Worm (Caenorhabditis elegans): ENCODE data around the gene lst-6.

lst-6 gene

ce11 chrII:7050021-7050722 is 27.9 kb upstream of the lst-6 start, which contains the start of the genes tcer-1 and ZK1127.5:
Gene tcer-1, minus strand, starts transcription at chrII:7050071.
Gene ZK1127.5, plus strand, starts transcription at chrII:7050672.
- TF ChIP-seq F13C5.2 (tag; optimal IDR thresholded peaks at IDR 0.05) (peak; percentile 23), aly-1 (tag; optimal IDR thresholded peaks at IDR 0.05) (no peak)

- TF ChIP-seq tbx-11 (GFP tag; IDR thresholded peaks at IDR 0.05) = no peak
- no peak for TF ChIP-seq hmbx-1 (tag; optimal IDR thresholded peaks at IDR 0.05)
- no peak for TF ChIP-seq flt-1 (GFP tag; IDR thresholded peaks at IDR 0.05)
- TF ChIP-seq scrt-1 (GFP tag; IDR thresholded peaks at IDR 0.05) = no peak
- TF ChIP-seq tra-4 (tag; optimal IDR thresholded peaks at IDR 0.05) = no peak
- TF ChIP-seq B0310.2 (tag; optimal IDR thresholded peaks at IDR 0.05) = no peak
- TF ChIP-seq hnd-1 (tag; optimal IDR thresholded peaks at IDR 0.05) = no peak
- no peak for TF ChIP-seq sea-1 (GFP tag; conservative IDR thresholded peaks at IDR 0.05)
- no peak for TF ChIP-seq hmg-4 (GFP tag; optimal IDR thresholded peaks at IDR 0.05)
- no peak for TF ChIP-seq ceh-36 (tag; optimal IDR thresholded peaks at IDR 0.05)
- TF ChIP-seq ceh-13 (GFP tag; optimal IDR thresholded peaks at IDR 0.05) = no peak
- TF ChIP-seq F13C5.2 (tag; optimal IDR thresholded peaks at IDR 0.05) = no peak
These were observed 27.2 kb upstream of the lst-6 start for ce11 chrII:7049470-7049869.

ce11 chrII:7042090-7042489 is 19.8 kb upstream of the lst-6 start:
- peak; percentile 39 for TF ChIP-seq flt-1 (GFP tag; IDR thresholded peaks at IDR 0.05)
- 0 out of 2 replicates have a peak, but pooled peaks have one; percentile 45 for TF ChIP-seq scrt-1 (GFP tag; IDR thresholded peaks at IDR 0.05)
- TF ChIP-seq sea-1 (GFP tag; conservative IDR thresholded peaks at IDR 0.05) = 0 out of 2 replicates have a peak, but pooled peaks have one; percentile 27
- TF ChIP-seq pes-1 (GFP tag; IDR thresholded peaks at IDR 0.05) = peak; percentile 82

- TF ChIP-seq tra-4 (tag; optimal IDR thresholded peaks at IDR 0.05) = no peak
- no peak for TF ChIP-seq hmbx-1 (tag; optimal IDR thresholded peaks at IDR 0.05)
- no peak for TF ChIP-seq sea-1 (GFP tag; conservative IDR thresholded peaks at IDR 0.05)
- no peak for TF ChIP-seq ama-1 (optimal IDR thresholded peaks at IDR 0.05)
- TF ChIP-seq ceh-13 (GFP tag; optimal IDR thresholded peaks at IDR 0.05) = no peak
- TF ChIP-seq hmg-4 (GFP tag; optimal IDR thresholded peaks at IDR 0.05) = no peak
- no peak for TF ChIP-seq tbx-11 (GFP tag; IDR thresholded peaks at IDR 0.05)
- no peak for TF ChIP-seq scrt-1 (GFP tag; IDR thresholded peaks at IDR 0.05)
- no peak for TF ChIP-seq ceh-36 (tag; optimal IDR thresholded peaks at IDR 0.05)
- TF ChIP-seq ets-7 (tag; optimal IDR thresholded peaks at IDR 0.05) = no peak
- no peak for TF ChIP-seq tbx-37 (GFP tag; conservative IDR thresholded peaks at IDR 0.05)
- TF ChIP-seq hnd-1 (tag; optimal IDR thresholded peaks at IDR 0.05) = no peak
These were observed 15.5 kb upstream of the lst-6 start, which contains the start of gene cin-4 for ce11 chrII:7037659-7038342. Gene cin-4, plus strand, starts transcription at chrII:7038292.

- TF ChIP-seq aly-1 (tag; optimal IDR thresholded peaks at IDR 0.05) (no peak), flt-1 (GFP tag; IDR thresholded peaks at IDR 0.05) (no peak), sea-1 (GFP tag; conservative IDR thresholded peaks at IDR 0.05) (no peak), F13C5.2 (tag; optimal IDR thresholded peaks at IDR 0.05) (no peak), B0310.2 (tag; optimal IDR thresholded peaks at IDR 0.05) (no peak), ceh-13 (GFP tag; optimal IDR thresholded peaks at IDR 0.05) (no peak), hmbx-1 (tag; optimal IDR thresholded peaks at IDR 0.05) (no peak), ama-1 (optimal IDR thresholded peaks at IDR 0.05) (no peak), tra-4 (tag; optimal IDR thresholded peaks at IDR 0.05) (no peak), scrt-1 (GFP tag; IDR thresholded peaks at IDR 0.05) (no peak), ets-7 (tag; optimal IDR thresholded peaks at IDR 0.05) (no peak), tbx-37 (GFP tag; conservative IDR thresholded peaks at IDR 0.05) (no peak), pes-1 (GFP tag; IDR thresholded peaks at IDR 0.05) (no peak), tbx-11 (GFP tag; IDR thresholded peaks at IDR 0.05) (no peak), hnd-1 (tag; optimal IDR thresholded peaks at IDR 0.05) (no peak), ceh-36 (tag; optimal IDR thresholded peaks at IDR 0.05) (no peak)
These were observed 8.9 kb upstream of the lst-6 start for ce11 chrII:7031137-7031697.

- no peak for TF ChIP-seq ceh-13 (GFP tag; optimal IDR thresholded peaks at IDR 0.05)
- TF ChIP-seq ets-7 (tag; optimal IDR thresholded peaks at IDR 0.05) = no peak
These were observed 7.2 kb upstream of the lst-6 start for ce11 chrII:7029524-7029923.

ce11 chrII:7024897-7025852 is 2.9 kb upstream of the lst-6 start, which contains the start of gene znf-598:
Gene znf-598, plus strand, starts transcription at chrII:7025802.
- TF ChIP-seq ceh-13 (GFP tag; optimal IDR thresholded peaks at IDR 0.05) (no peak), B0310.2 (tag; optimal IDR thresholded peaks at IDR 0.05) (no peak), ets-7 (tag; optimal IDR thresholded peaks at IDR 0.05) (no peak), flt-1 (GFP tag; IDR thresholded peaks at IDR 0.05) (no peak), tra-4 (tag; optimal IDR thresholded peaks at IDR 0.05) (no peak), ceh-36 (tag; optimal IDR thresholded peaks at IDR 0.05) (no peak), aly-1 (tag; optimal IDR thresholded peaks at IDR 0.05) (no peak), ama-1 (optimal IDR thresholded peaks at IDR 0.05) (no peak), hmbx-1 (tag; optimal IDR thresholded peaks at IDR 0.05) (no peak), scrt-1 (GFP tag; IDR thresholded peaks at IDR 0.05) (no peak), sea-1 (GFP tag; conservative IDR thresholded peaks at IDR 0.05) (no peak), pes-1 (GFP tag; IDR thresholded peaks at IDR 0.05) (no peak), hmg-4 (GFP tag; optimal IDR thresholded peaks at IDR 0.05) (no peak), F13C5.2 (tag; optimal IDR thresholded peaks at IDR 0.05) (no peak), tbx-37 (GFP tag; conservative IDR thresholded peaks at IDR 0.05) (no peak)
